Fruit fly (Drosophila melanogaster) whole organism, embryonic: ENCODE data around the gene Pc.

Source experiments
- Ada2b ChIP-seq: fragments of 200-800 bp; sonication (Bioruptor generic); IDR thresholded peaks from 2 replicates; pipeline ENCODE4 v1.3.6; 2022; ENCODE audit warnings: missing biosample characterization, missing genetic modification characterization
- CG10321 ChIP-seq: fragments of 200-800 bp; sonication (Bioruptor generic); IDR thresholded peaks from 2 replicates; pipeline ENCODE4 v1.3.6; 2022; ENCODE audit warnings: missing biosample characterization, missing genetic modification characterization
- CG10431 ChIP-seq: fragments of 200-800 bp; sonication (Bioruptor generic); optimal IDR thresholded peaks from 3 replicates; lab custom pipeline; 2018; ENCODE audit warnings: missing biosample characterization, mild to moderate bottlenecking, missing genetic modification characterization
- CG12071 ChIP-seq: fragments of 200-800 bp; sonication (Bioruptor generic); optimal IDR thresholded peaks from 3 replicates; lab custom pipeline; 2018; ENCODE audit warnings: missing biosample characterization, mild to moderate bottlenecking, missing genetic modification characterization
- CG13287 ChIP-seq: fragments of 200-800 bp; sonication (Bioruptor generic); IDR thresholded peaks from 2 replicates; pipeline ENCODE4 v1.3.6; 2022; ENCODE audit warnings: missing biosample characterization, missing genetic modification characterization; ENCODE audit not compliant: partially characterized antibody
- CG15514 ChIP-seq: fragments of 200-800 bp; sonication (Bioruptor generic); optimal IDR thresholded peaks from 3 replicates; lab custom pipeline; 2017; ENCODE audit warnings: missing biosample characterization, missing genetic modification characterization, mild to moderate bottlenecking, moderate library complexity, missing genetic modification reagents
- CG17385 ChIP-seq: fragments of 200-800 bp; sonication (Bioruptor generic); optimal IDR thresholded peaks from 3 replicates; lab custom pipeline; 2018; ENCODE audit warnings: missing biosample characterization, mild to moderate bottlenecking, missing genetic modification characterization
- CG1832 ChIP-seq: fragments of 200-800 bp; sonication (Bioruptor generic); optimal IDR thresholded peaks from 2 replicates; lab custom pipeline; 2017; ENCODE audit warnings: missing biosample characterization, mild to moderate bottlenecking, missing genetic modification characterization, inconsistent platforms
- CG32772 ChIP-seq: fragments of 200-800 bp; sonication (Bioruptor generic); IDR thresholded peaks from 2 replicates; pipeline ENCODE4 v1.3.6; 2022; ENCODE audit warnings: missing biosample characterization, missing genetic modification characterization
- CG8765 ChIP-seq: fragments of 200-800 bp; sonication (Bioruptor generic); IDR thresholded peaks from 2 replicates; pipeline ENCODE4 v1.3.6; 2022; ENCODE audit warnings: missing biosample characterization, missing genetic modification characterization
- CHES-1-like ChIP-seq: fragments of 200-800 bp; sonication (Bioruptor generic); optimal IDR thresholded peaks from 2 replicates; lab custom pipeline; 2016; ENCODE audit warnings: missing biosample characterization, missing genetic modification characterization
- D ChIP-seq, 2 experiments: fragments of 200-800 bp in 1 of 2; fragments of >200 bp in 1 of 2; sonication (Bioruptor generic) in 1 of 2; optimal IDR thresholded peaks; 2 replicates in 1 of 2; 3 replicates in 1 of 2; lab custom pipeline; 2017; ENCODE audit warnings: mild to moderate bottlenecking in 1 of 2, missing biosample characterization in 1 of 2, missing genetic modification characterization in 1 of 2, missing genetic modification reagents in 1 of 2
- Dad ChIP-seq: fragments of 200-800 bp; sonication (Bioruptor generic); optimal IDR thresholded peaks from 3 replicates; lab custom pipeline; 2016; ENCODE audit warnings: missing biosample characterization, missing genetic modification characterization
- Dbx ChIP-seq: fragments of 200-800 bp; sonication (Bioruptor generic); IDR thresholded peaks from 3 replicates; pipeline ENCODE4 v1.3.6; 2022; ENCODE audit warnings: missing biosample characterization, missing genetic modification characterization
- HmgD ChIP-seq: fragments of 200-800 bp; sonication (Bioruptor generic); optimal IDR thresholded peaks from 3 replicates; lab custom pipeline; 2016; ENCODE audit warnings: missing biosample characterization, missing genetic modification characterization
- Hmx ChIP-seq: fragments of 200-800 bp; sonication (Bioruptor generic); optimal IDR thresholded peaks from 2 replicates; lab custom pipeline; 2016; ENCODE audit warnings: missing biosample characterization, missing genetic modification characterization
- Kr ChIP-seq: fragments of 200-800 bp; sonication (Bioruptor generic); optimal IDR thresholded peaks from 2 replicates; lab custom pipeline; 2017; ENCODE audit warnings: missing biosample characterization, mild to moderate bottlenecking, missing genetic modification characterization
- MESR4 ChIP-seq: fragments of 200-800 bp; sonication (Bioruptor generic); optimal IDR thresholded peaks from 2 replicates; lab custom pipeline; 2018; ENCODE audit warnings: missing biosample characterization, mild to moderate bottlenecking, missing genetic modification characterization, moderate library complexity
- Mad ChIP-seq: fragments of 200-800 bp; sonication (Bioruptor generic); optimal IDR thresholded peaks from 2 replicates; lab custom pipeline; 2016; ENCODE audit warnings: missing biosample characterization, missing genetic modification characterization
- Med ChIP-seq: fragments of 200-800 bp; sonication (Bioruptor generic); peaks from one replicate; lab custom pipeline; 2016; ENCODE audit warnings: missing biosample characterization, missing genetic modification characterization, mild to moderate bottlenecking, inconsistent platforms, moderate library complexity
- Pdp1 ChIP-seq, 2 experiments: fragments of 200-800 bp; sonication (Bioruptor generic); optimal IDR thresholded peaks; 3 replicates each; lab custom pipeline; 2016; ENCODE audit warnings: missing biosample characterization in 2 of 2, missing genetic modification characterization in 2 of 2, mild to moderate bottlenecking in 1 of 2, moderate library complexity in 1 of 2
- Sin3A ChIP-seq: fragments of >200 bp; optimal IDR thresholded peaks from 2 replicates; lab custom pipeline; 2018
- ab ChIP-seq: fragments of 200-800 bp; sonication (Bioruptor generic); optimal IDR thresholded peaks from 2 replicates; lab custom pipeline; 2016; ENCODE audit warnings: missing biosample characterization, missing genetic modification characterization
- ato ChIP-seq: fragments of 200-800 bp; sonication (Bioruptor generic); IDR thresholded peaks from 2 replicates; pipeline ENCODE4 v1.3.6; 2022; ENCODE audit warnings: missing biosample characterization, missing genetic modification characterization; ENCODE audit not compliant: partially characterized antibody
- en ChIP-seq: fragments of 200-800 bp; sonication (Bioruptor generic); optimal IDR thresholded peaks from 2 replicates; lab custom pipeline; 2016; ENCODE audit warnings: missing biosample characterization, missing genetic modification characterization
- ewg ChIP-seq: fragments of 200-800 bp; sonication (Bioruptor generic); optimal IDR thresholded peaks from 3 replicates; lab custom pipeline; 2017; ENCODE audit warnings: mild to moderate bottlenecking, missing biosample characterization, missing genetic modification reagents, missing genetic modification characterization
- gem ChIP-seq: fragments of 200-800 bp; sonication (Bioruptor generic); optimal IDR thresholded peaks from 2 replicates; lab custom pipeline; 2019; ENCODE audit warnings: missing biosample characterization, mild to moderate bottlenecking, missing genetic modification characterization, moderate library complexity
- jing ChIP-seq: fragments of 200-800 bp; sonication (Bioruptor generic); optimal IDR thresholded peaks from 2 replicates; lab custom pipeline; 2018; ENCODE audit warnings: missing biosample characterization, mild to moderate bottlenecking, missing genetic modification characterization
- jumu ChIP-seq: fragments of 200-800 bp; sonication (Bioruptor generic); optimal IDR thresholded peaks from 3 replicates; lab custom pipeline; 2016; ENCODE audit warnings: missing biosample characterization, missing genetic modification characterization
- ken ChIP-seq: fragments of 200-800 bp; sonication (Bioruptor generic); IDR thresholded peaks from 3 replicates; pipeline ENCODE4 v1.3.6; 2022; ENCODE audit warnings: missing biosample characterization, missing genetic modification characterization
- lov ChIP-seq, 2 experiments: fragments of 200-800 bp in 1 of 2; fragments of >200 bp in 1 of 2; sonication (Bioruptor generic) in 1 of 2; IDR thresholded peaks in 1 of 2; optimal IDR thresholded peaks in 1 of 2; 2 replicates in 1 of 2; 3 replicates in 1 of 2; pipeline versions ENCODE4 v1.3.6 to Lab custom; 2017 to 2022; ENCODE audit warnings: missing biosample characterization in 1 of 2, missing genetic modification characterization in 1 of 2
- nerfin-2 ChIP-seq: fragments of 200-800 bp; sonication (Bioruptor generic); IDR thresholded peaks from 2 replicates; pipeline ENCODE4 v1.3.6; 2022; ENCODE audit warnings: missing biosample characterization, missing genetic modification characterization; ENCODE audit not compliant: partially characterized antibody
- onecut ChIP-seq: fragments of 200-800 bp; sonication (Bioruptor generic); IDR thresholded peaks from 2 replicates; pipeline ENCODE4 v1.3.6; 2022; ENCODE audit warnings: missing biosample characterization, missing genetic modification characterization
- org-1 ChIP-seq: fragments of 200-800 bp; sonication (Bioruptor generic); optimal IDR thresholded peaks from 2 replicates; lab custom pipeline; 2017; ENCODE audit warnings: missing biosample characterization, missing genetic modification characterization
- repo ChIP-seq: fragments of 200-800 bp; sonication (Bioruptor generic); optimal IDR thresholded peaks from 2 replicates; lab custom pipeline; 2016; ENCODE audit warnings: missing biosample characterization, missing genetic modification characterization
- sens-2 ChIP-seq: fragments of 200-800 bp; sonication (Bioruptor generic); IDR thresholded peaks from 2 replicates; pipeline ENCODE4 v1.3.6; 2022; ENCODE audit warnings: missing biosample characterization, missing genetic modification characterization
- sna ChIP-seq: fragments of 200-800 bp; sonication (Bioruptor generic); IDR thresholded peaks from 2 replicates; pipeline ENCODE4 v1.3.6; 2022; ENCODE audit warnings: missing biosample characterization, missing genetic modification characterization; ENCODE audit not compliant: partially characterized antibody
- tap ChIP-seq: fragments of 200-800 bp; optimal IDR thresholded peaks from 3 replicates; lab custom pipeline; 2019; ENCODE audit warnings: missing biosample characterization, mild to moderate bottlenecking, missing genetic modification characterization, moderate library complexity
- tna ChIP-seq: fragments of 200-800 bp; sonication (Bioruptor generic); IDR thresholded peaks from 2 replicates; pipeline ENCODE4 v1.3.6; 2022; ENCODE audit warnings: missing biosample characterization, missing genetic modification characterization; ENCODE audit not compliant: partially characterized antibody
- zfh2 ChIP-seq: fragments of 200-800 bp; sonication (Bioruptor generic); optimal IDR thresholded peaks from 2 replicates; lab custom pipeline; 2016; ENCODE audit warnings: missing biosample characterization, missing genetic modification characterization

Pc gene

dm6 chr3L:21279876-21280566 lies 37.8 kb downstream of the Pc start, which contains the start of gene AcCoAS (continued):
- peak; percentile 45; the same call in 1 of the 2 replicates for TF ChIP-seq sna
- TF ChIP-seq nerfin-2 (GFP tag; lab: Robert Waterston, UW): no peak
- TF ChIP-seq org-1 (GFP tag; lab: Kevin White, UChicago): peak; percentile 5
- TF ChIP-seq ab (GFP tag; lab: Kevin White, UChicago): no peak
- TF ChIP-seq zfh2 (GFP tag; lab: Kevin White, UChicago): peak; percentile 54
- TF ChIP-seq Hmx (GFP tag; lab: Kevin White, UChicago): no peak
- no peak for TF ChIP-seq CG10431 (GFP tag; lab: Kevin White, UChicago)
- TF ChIP-seq CG15514 (GFP tag; lab: Kevin White, UChicago): peak; percentile 50

dm6 chr3L:21279168-21279567 lies 38.7 kb downstream of the Pc start:
- TF ChIP-seq Sin3A (lab: Kevin White, UChicago) (no peak), gem (tag; lab: Kevin White, UChicago) (no peak), Ada2b (no peak), Dbx (GFP tag; lab: Robert Waterston, UW) (0 out of 3 replicates have a peak, but pooled peaks have one; percentile 8), tap (tag; lab: Kevin White, UChicago) (no peak), CG12071 (GFP tag; lab: Kevin White, UChicago) (no peak), Med (GFP tag; lab: Kevin White, UChicago) (peak; percentile 4), jumu (GFP tag; lab: Kevin White, UChicago) (no peak), Dad (GFP tag; lab: Kevin White, UChicago) (no peak), CG1832 (GFP tag; lab: Kevin White, UChicago) (no peak), CG13287 (no peak), onecut (peak; percentile 98), sens-2 (no peak), MESR4 (GFP tag; lab: Kevin White, UChicago) (no peak), ato (GFP tag; lab: Robert Waterston, UW) (no peak), Kr (no peak), ewg (GFP tag; lab: Kevin White, UChicago) (peak; percentile 66), Mad (GFP tag; lab: Kevin White, UChicago) (no peak), Pdp1 (GFP tag; optimal IDR thresholded peaks at IDR 0.05; lab: Kevin White, UChicago) (no peak), CHES-1-like (GFP tag; lab: Kevin White, UChicago) (no peak), HmgD (GFP tag; lab: Kevin White, UChicago) (no peak), CG17385 (no peak), lov (optimal IDR thresholded peaks at IDR 0.05; lab: Kevin White, UChicago) (no peak), lov (GFP tag; IDR thresholded peaks at IDR 0.05; lab: Robert Waterston, UW) (no peak), CG10321 (no peak), en (GFP tag; lab: Kevin White, UChicago) (no peak), repo (no peak), jing (GFP tag; lab: Kevin White, UChicago) (no peak), CG32772 (GFP tag; lab: Robert Waterston, UW) (no peak), ab (GFP tag; lab: Kevin White, UChicago) (no peak), ken (no peak), CG8765 (no peak), D (optimal IDR thresholded peaks at IDR 0.05; lab: Kevin White, UChicago) (no peak), D (GFP tag; optimal IDR thresholded peaks at IDR 0.05; lab: Kevin White, UChicago) (no peak), tna (GFP tag; lab: Robert Waterston, UW) (no peak)
